Fruit fly (Drosophila melanogaster): ENCODE measurements around the gene bnk.

Gene bnk

DNA sequence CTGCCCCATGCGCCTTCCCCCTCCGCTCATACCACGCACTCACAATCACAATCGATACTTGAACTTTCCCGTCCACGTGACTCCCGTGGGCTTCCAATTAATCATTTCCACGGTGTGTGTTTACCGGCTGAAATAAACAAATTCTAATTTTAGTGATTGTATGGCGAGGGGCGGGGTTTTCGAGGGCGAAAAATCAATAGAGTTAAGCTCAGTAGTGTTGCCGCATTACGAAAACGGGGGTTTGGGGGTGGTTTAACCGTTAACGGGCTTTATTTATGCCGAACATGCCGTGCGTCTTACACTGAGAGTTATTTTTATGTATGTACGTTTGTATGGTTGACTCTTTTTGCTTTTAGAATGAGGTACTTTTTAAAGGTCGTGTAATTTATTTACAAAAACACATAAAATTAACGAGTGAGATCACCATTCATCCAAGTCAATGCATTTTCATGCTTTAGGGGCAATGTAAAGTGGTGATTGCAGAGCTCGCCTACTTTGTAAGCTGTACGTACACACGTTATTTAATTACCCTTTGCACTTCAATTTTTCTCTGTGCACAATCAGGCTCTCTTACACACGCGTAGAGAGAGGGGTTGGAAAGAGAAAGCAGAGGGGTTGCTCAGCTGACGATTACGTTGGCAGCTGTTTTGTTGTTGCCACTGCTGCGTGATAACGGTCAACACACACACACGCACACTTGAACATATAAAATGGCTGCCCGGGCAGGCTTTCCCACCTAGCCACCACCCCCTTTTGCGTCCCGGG, 29.1 kb downstream of the bnk start (continued):
- TF ChIP-seq CG34224 (GFP tag; IDR thresholded peaks at IDR 0.05; ENCODE audit: partially characterized antibody) (no peak), CG10321 (GFP tag; IDR thresholded peaks at IDR 0.05) (no peak), Doc3 (GFP tag; IDR thresholded peaks at IDR 0.05; ENCODE audit: partially characterized antibody) (no peak), CG10267 (tag; optimal IDR thresholded peaks at IDR 0.05) (peak; percentile 75), luna (GFP tag; optimal IDR thresholded peaks at IDR 0.05) (peak; percentile 74), CG3163 (GFP tag; optimal IDR thresholded peaks at IDR 0.05) (peak; percentile 79), Abd-B (GFP tag; optimal IDR thresholded peaks at IDR 0.05) (peak; percentile 77), CG13624 (GFP tag; optimal IDR thresholded peaks at IDR 0.05) (peak; percentile 89), CkIIα-i1 (GFP tag; IDR thresholded peaks at IDR 0.05) (no peak), Ada2b (GFP tag; IDR thresholded peaks at IDR 0.05) (no peak), vnd (GFP tag; IDR thresholded peaks at IDR 0.05; ENCODE audit: partially characterized antibody) (no peak), CG1792 (GFP tag; optimal IDR thresholded peaks at IDR 0.05) (peak; percentile 65), C15 (GFP tag; IDR thresholded peaks at IDR 0.05) (no peak), zfh1 (GFP tag; IDR thresholded peaks at IDR 0.05) (no peak), CG16779 (GFP tag; IDR thresholded peaks at IDR 0.05) (no peak), CG8359 (GFP tag; optimal IDR thresholded peaks at IDR 0.05; ENCODE audit: borderline replicate concordance) (peak; percentile 64), HLH4C (GFP tag; IDR thresholded peaks at IDR 0.05; ENCODE audit: partially characterized antibody) (no peak), CG13296 (GFP tag; optimal IDR thresholded peaks at IDR 0.05) (peak; percentile 78), schlank (tag; optimal IDR thresholded peaks at IDR 0.05) (peak; percentile 72), CG11456 (GFP tag; IDR thresholded peaks at IDR 0.05) (no peak), Bteb2 (GFP tag; optimal IDR thresholded peaks at IDR 0.05) (peak; percentile 74), gsb (GFP tag; IDR thresholded peaks at IDR 0.05) (no peak), CG3065 (GFP tag; optimal IDR thresholded peaks at IDR 0.05) (peak; percentile 71), CG8944 (GFP tag; optimal IDR thresholded peaks at IDR 0.05) (peak; percentile 68), CG8765 (GFP tag; IDR thresholded peaks at IDR 0.05) (no peak), kni (GFP tag; optimal IDR thresholded peaks at IDR 0.05) (peak; percentile 52), ab (GFP tag; optimal IDR thresholded peaks at IDR 0.05) (peak; percentile 42), Aef1 (GFP tag; IDR thresholded peaks at IDR 0.05) (no peak), Gug (GFP tag; IDR thresholded peaks at IDR 0.05) (peak; percentile 58; the same call in 3 of the 4 replicates), CG3726 (GFP tag; IDR thresholded peaks at IDR 0.05) (no peak), wek (GFP tag; optimal IDR thresholded peaks at IDR 0.05) (peak; percentile 62), cg (GFP tag; optimal IDR thresholded peaks at IDR 0.05) (peak; percentile 56), CTCF (GFP tag; optimal IDR thresholded peaks at IDR 0.05) (no peak), CG12659 (GFP tag; optimal IDR thresholded peaks at IDR 0.05) (peak; percentile 87), lov (optimal IDR thresholded peaks at IDR 0.05) (no peak), lov (GFP tag; IDR thresholded peaks at IDR 0.05) (no peak), CG16813 (GFP tag; IDR thresholded peaks at IDR 0.05; ENCODE audit: partially characterized antibody) (no peak), Mrtf (GFP tag; IDR thresholded peaks at IDR 0.05) (no peak), kah (GFP tag; optimal IDR thresholded peaks at IDR 0.05) (peak; percentile 34), ase (GFP tag; IDR thresholded peaks at IDR 0.05) (no peak), CG17359 (tag; optimal IDR thresholded peaks at IDR 0.05) (peak; percentile 81), Mes4 (GFP tag; optimal IDR thresholded peaks at IDR 0.05) (peak; percentile 82), Dp (GFP tag; optimal IDR thresholded peaks at IDR 0.05) (no peak), BEAF-32 (GFP tag; optimal IDR thresholded peaks at IDR 0.05) (no peak), CG1024 (GFP tag; IDR thresholded peaks at IDR 0.05) (no peak), gfzf (GFP tag; optimal IDR thresholded peaks at IDR 0.05) (no peak), H2.0 (GFP tag; IDR thresholded peaks at IDR 0.05) (no peak), slbo (GFP tag; IDR thresholded peaks at IDR 0.05) (no peak), YL-1 (GFP tag; optimal IDR thresholded peaks at IDR 0.05) (peak; percentile 28), rib (GFP tag; IDR thresholded peaks at IDR 0.05) (no peak), otp (GFP tag; IDR thresholded peaks at IDR 0.05) (no peak)
